Worm (Caenorhabditis elegans) whole organism, young adult: ENCODE data around the gene tre-3.

Experiments
- F57A8.1 ChIP-seq: fragments of 200-800 bp; sonication (Bioruptor generic); optimal IDR thresholded peaks from 2 replicates; lab custom pipeline; 2018; ENCODE audit warnings: mild to moderate bottlenecking, missing genetic modification characterization, moderate library complexity, missing compliant biosample characterization
- chd-7 ChIP-seq: sonication (generic microtip); optimal IDR thresholded peaks from 2 replicates; lab custom pipeline; 2016; ENCODE audit warnings: mild to moderate bottlenecking, missing genetic modification characterization, moderate library complexity, missing compliant biosample characterization
- dpl-1 ChIP-seq: fragments of 150-350 bp; optimal IDR thresholded peaks from 2 replicates; lab custom pipeline; 2014; ENCODE audit warnings: missing biosample characterization, missing genetic modification reagents, missing genetic modification characterization
- lin-40 ChIP-seq: sonication (generic microtip); optimal IDR thresholded peaks from 2 replicates; lab custom pipeline; 2016; ENCODE audit warnings: missing genetic modification characterization, mild to moderate bottlenecking, missing compliant biosample characterization, missing genotype, missing genetic modification reagents
- nfya-1 ChIP-seq: sonication (generic microtip); optimal IDR thresholded peaks from 2 replicates; lab custom pipeline; 2017; ENCODE audit warnings: antibody characterized with exemption, missing compliant biosample characterization, missing genetic modification characterization, borderline replicate concordance; ENCODE audit not compliant: insufficient read depth
- snpc-3.4 ChIP-seq: sonication (generic microtip); optimal IDR thresholded peaks from 2 replicates; lab custom pipeline; 2017; ENCODE audit warnings: missing genetic modification characterization, mild to moderate bottlenecking, missing compliant biosample characterization, antibody characterized with exemption, moderate library complexity, missing genotype, missing genetic modification reagents
- unc-62 ChIP-seq: fragments of 150-350 bp; optimal IDR thresholded peaks from 2 replicates; lab custom pipeline; 2014; ENCODE audit warnings: missing biosample characterization, missing genetic modification reagents, missing genetic modification characterization

DNA sequence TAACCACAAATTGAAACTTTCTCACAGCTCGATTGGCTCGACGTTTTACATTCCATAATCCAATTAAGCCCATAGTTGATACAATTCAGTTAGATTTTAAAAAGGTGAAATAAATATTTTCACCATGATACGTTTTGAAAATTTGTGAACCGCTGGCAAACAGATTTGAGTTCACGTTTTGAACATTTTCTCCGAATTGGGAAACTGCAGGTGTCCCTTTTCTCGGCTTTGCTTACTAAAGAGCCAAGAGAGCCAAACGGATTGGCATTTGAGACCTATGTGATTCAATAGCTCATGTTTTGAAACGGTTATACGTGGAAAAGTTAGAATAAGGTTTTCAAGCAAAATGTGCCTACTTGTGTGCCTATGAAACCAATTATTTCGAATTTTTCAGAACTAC lies 21.2 kb upstream of the tre-3 start, which contains the start of gene spe-42:
- TF ChIP-seq F57A8.1 (GFP tag; lab: Kevin White, UChicago) (no peak), dpl-1 (GFP tag; lab: Kevin White, UChicago) (no peak), chd-7 (tag; lab: Kevin White, UChicago) (no peak), nfya-1 (tag; lab: Kevin White, UChicago) (no peak), snpc-3.4 (no peak), unc-62 (GFP tag; lab: Kevin White, UChicago) (no peak), lin-40 (no peak)
